Fruit fly (Drosophila melanogaster) whole organism, prepupa: Measurements from ENCODE around the gene rumi.
A peak's percentile ranks its signal among the peaks of the same experiment; 100 is the strongest.

Source experiments
- Blimp-1 ChIP-seq: fragments of 200-800 bp; sonication (Bioruptor generic); optimal IDR thresholded peaks from 3 replicates; lab custom pipeline; 2017; ENCODE audit warnings: missing biosample characterization, missing genetic modification characterization, mild to moderate bottlenecking, moderate library complexity, missing genetic modification reagents
- CG10669 ChIP-seq: fragments of 200-800 bp; sonication (Bioruptor generic); optimal IDR thresholded peaks from 3 replicates; lab custom pipeline; 2018; ENCODE audit warnings: missing biosample characterization, mild to moderate bottlenecking, missing genetic modification characterization, moderate library complexity
- CG11294 ChIP-seq: fragments of 200-800 bp; sonication (Bioruptor generic); IDR thresholded peaks from 2 replicates; pipeline ENCODE4 v1.3.6; 2022; ENCODE audit warnings: missing biosample characterization, missing genetic modification characterization
- CG11762 ChIP-seq: fragments of 200-800 bp; sonication (Bioruptor generic); optimal IDR thresholded peaks from 3 replicates; lab custom pipeline; 2016; ENCODE audit warnings: missing biosample characterization, missing genetic modification characterization; ENCODE audit not compliant: insufficient read depth
- CG15336 ChIP-seq: fragments of 200-800 bp; sonication (Bioruptor generic); IDR thresholded peaks from 2 replicates; pipeline ENCODE4 v1.3.6; 2022; ENCODE audit warnings: missing biosample characterization, missing genetic modification characterization
- CG16779 ChIP-seq: fragments of 200-800 bp; sonication (Bioruptor generic); optimal IDR thresholded peaks from 3 replicates; lab custom pipeline; 2017; ENCODE audit warnings: missing biosample characterization, mild to moderate bottlenecking, missing genetic modification characterization
- CG3032 ChIP-seq: fragments of 200-800 bp; optimal IDR thresholded peaks from 2 replicates; lab custom pipeline; 2019; ENCODE audit warnings: missing biosample characterization, mild to moderate bottlenecking, missing genetic modification characterization, moderate library complexity
- CG31627 ChIP-seq: fragments of 200-800 bp; sonication (Bioruptor generic); optimal IDR thresholded peaks from 3 replicates; lab custom pipeline; 2016; ENCODE audit warnings: missing biosample characterization, missing genetic modification characterization
- CG32006 ChIP-seq: fragments of 200-800 bp; sonication (Bioruptor generic); optimal IDR thresholded peaks from 3 replicates; lab custom pipeline; 2017; ENCODE audit warnings: missing biosample characterization, mild to moderate bottlenecking, missing genetic modification characterization
- CG3919 ChIP-seq: fragments of 200-800 bp; sonication (Bioruptor generic); optimal IDR thresholded peaks from 3 replicates; lab custom pipeline; 2016; ENCODE audit warnings: missing biosample characterization, missing genetic modification characterization
- CG4318 ChIP-seq: fragments of 200-800 bp; sonication (Bioruptor generic); optimal IDR thresholded peaks from 3 replicates; lab custom pipeline; 2017; ENCODE audit warnings: missing biosample characterization, mild to moderate bottlenecking, missing genetic modification characterization
- CG6163 ChIP-seq: fragments of 200-800 bp; sonication (Bioruptor generic); IDR thresholded peaks from 3 replicates; pipeline ENCODE4 v1.3.6; 2022; ENCODE audit warnings: missing biosample characterization, missing genetic modification characterization
- CG6276 ChIP-seq: fragments of 200-800 bp; sonication (Bioruptor generic); optimal IDR thresholded peaks from 2 replicates; lab custom pipeline; 2017; ENCODE audit warnings: missing biosample characterization, mild to moderate bottlenecking, missing genetic modification characterization
- CG6808 ChIP-seq: fragments of 200-800 bp; sonication (Bioruptor generic); optimal IDR thresholded peaks from 3 replicates; lab custom pipeline; 2017; ENCODE audit warnings: missing biosample characterization, missing genetic modification characterization, mild to moderate bottlenecking, moderate library complexity, missing genetic modification reagents
- CG6854 ChIP-seq: fragments of 200-800 bp; sonication (Bioruptor generic); optimal IDR thresholded peaks from 2 replicates; lab custom pipeline; 2017; ENCODE audit warnings: missing biosample characterization, mild to moderate bottlenecking, missing genetic modification characterization
- CG7368 ChIP-seq: fragments of 200-800 bp; sonication (Bioruptor generic); optimal IDR thresholded peaks from 3 replicates; lab custom pipeline; 2016; ENCODE audit warnings: missing biosample characterization, missing genetic modification characterization
- CG8119 ChIP-seq: fragments of 200-800 bp; sonication (Bioruptor generic); IDR thresholded peaks from 3 replicates; pipeline ENCODE4 v1.3.6; 2022; ENCODE audit warnings: missing biosample characterization, missing genetic modification characterization
- CG8319 ChIP-seq: fragments of 200-800 bp; sonication (Bioruptor generic); optimal IDR thresholded peaks from 3 replicates; lab custom pipeline; 2016; ENCODE audit warnings: missing biosample characterization, missing genetic modification characterization
- CG8632 ChIP-seq: fragments of 200-800 bp; sonication (Bioruptor generic); optimal IDR thresholded peaks from 3 replicates; lab custom pipeline; 2016; ENCODE audit warnings: missing biosample characterization, missing genetic modification characterization
- CG9139 ChIP-seq: fragments of 200-800 bp; sonication (Bioruptor generic); optimal IDR thresholded peaks from 3 replicates; lab custom pipeline; 2017; ENCODE audit warnings: missing biosample characterization, mild to moderate bottlenecking, missing genetic modification characterization
- Eip75B ChIP-seq: fragments of 200-800 bp; sonication (Bioruptor generic); optimal IDR thresholded peaks from 3 replicates; lab custom pipeline; 2016; ENCODE audit warnings: missing biosample characterization, missing genetic modification characterization
- Eip93F ChIP-seq: fragments of 200-800 bp; sonication (Bioruptor generic); optimal IDR thresholded peaks from 2 replicates; lab custom pipeline; 2016; ENCODE audit warnings: missing biosample characterization, mild to moderate bottlenecking, missing genetic modification characterization
- Ets21C ChIP-seq: fragments of 200-800 bp; sonication (Bioruptor generic); optimal IDR thresholded peaks from 3 replicates; lab custom pipeline; 2016; ENCODE audit warnings: missing biosample characterization, missing genetic modification characterization
- Gug ChIP-seq: fragments of 200-800 bp; sonication (Bioruptor generic); IDR thresholded peaks from 2 replicates; pipeline ENCODE4 v1.3.6; 2022; ENCODE audit warnings: missing biosample characterization, missing genetic modification characterization
- Hr38 ChIP-seq: sonication (Bioruptor generic); optimal IDR thresholded peaks from 2 replicates; lab custom pipeline; 2016; ENCODE audit warnings: missing biosample characterization, missing genetic modification characterization
- Hr39 ChIP-seq: fragments of 200-800 bp; sonication (Bioruptor generic); optimal IDR thresholded peaks from 2 replicates; lab custom pipeline; 2016; ENCODE audit warnings: missing biosample characterization, missing genetic modification characterization
- Met ChIP-seq: fragments of 200-800 bp; sonication (Bioruptor generic); optimal IDR thresholded peaks from 3 replicates; lab custom pipeline; 2016; ENCODE audit warnings: missing biosample characterization, missing genetic modification characterization
- OdsH ChIP-seq: fragments of 200-800 bp; sonication (Bioruptor generic); optimal IDR thresholded peaks from 3 replicates; lab custom pipeline; 2016; ENCODE audit warnings: missing biosample characterization, missing genetic modification characterization
- Smox ChIP-seq: fragments of 200-800 bp; sonication (Bioruptor generic); optimal IDR thresholded peaks from 3 replicates; lab custom pipeline; 2016; ENCODE audit warnings: missing biosample characterization, missing genetic modification characterization
- Sox102F ChIP-seq: fragments of 200-800 bp; sonication (Bioruptor generic); optimal IDR thresholded peaks from 2 replicates; lab custom pipeline; 2016; ENCODE audit warnings: missing biosample characterization, mild to moderate bottlenecking, missing genetic modification characterization
- Sox14 ChIP-seq: fragments of 200-800 bp; sonication (Bioruptor generic); optimal IDR thresholded peaks from 3 replicates; lab custom pipeline; 2016; ENCODE audit warnings: missing biosample characterization, missing genetic modification characterization
- achi ChIP-seq: fragments of 200-800 bp; sonication (Bioruptor generic); optimal IDR thresholded peaks from 3 replicates; lab custom pipeline; 2016; ENCODE audit warnings: missing biosample characterization, missing genetic modification characterization
- cyc ChIP-seq: fragments of 200-800 bp; sonication (Bioruptor generic); optimal IDR thresholded peaks from 3 replicates; lab custom pipeline; 2016; ENCODE audit warnings: missing biosample characterization, missing genetic modification characterization
- dac ChIP-seq: fragments of 200-800 bp; sonication (Bioruptor generic); optimal IDR thresholded peaks from 2 replicates; lab custom pipeline; 2017; ENCODE audit warnings: missing biosample characterization, mild to moderate bottlenecking, missing genetic modification characterization
- dsx ChIP-seq: fragments of 200-800 bp; optimal IDR thresholded peaks from 3 replicates; lab custom pipeline; 2019; ENCODE audit warnings: missing biosample characterization, mild to moderate bottlenecking, missing genetic modification characterization, moderate library complexity; ENCODE audit not compliant: poor library complexity, severe bottlenecking
- eg ChIP-seq: fragments of 200-800 bp; sonication (Bioruptor generic); IDR thresholded peaks from 3 replicates; pipeline ENCODE4 v1.3.6; 2022; ENCODE audit warnings: missing biosample characterization, missing genetic modification characterization
- fd59A ChIP-seq: fragments of 200-800 bp; sonication (Bioruptor generic); optimal IDR thresholded peaks from 2 replicates; lab custom pipeline; 2017; ENCODE audit warnings: missing biosample characterization, mild to moderate bottlenecking, missing genetic modification characterization, missing genetic modification reagents
- fd85E ChIP-seq: fragments of 200-800 bp; sonication (Bioruptor generic); optimal IDR thresholded peaks from 3 replicates; lab custom pipeline; 2016; ENCODE audit warnings: missing biosample characterization, missing genetic modification characterization
- fkh ChIP-seq: fragments of 200-800 bp; sonication (Bioruptor generic); optimal IDR thresholded peaks from 3 replicates; lab custom pipeline; 2017; ENCODE audit warnings: missing biosample characterization, mild to moderate bottlenecking, missing genetic modification characterization, moderate library complexity
- lz ChIP-seq: fragments of 200-800 bp; sonication (Bioruptor generic); optimal IDR thresholded peaks from 3 replicates; lab custom pipeline; 2016; ENCODE audit warnings: missing biosample characterization, missing genetic modification characterization
- net ChIP-seq: fragments of 200-800 bp; sonication (Bioruptor generic); optimal IDR thresholded peaks from 3 replicates; lab custom pipeline; 2016; ENCODE audit warnings: missing biosample characterization, missing genetic modification characterization
- pdm3 ChIP-seq: fragments of 200-800 bp; sonication (Bioruptor generic); optimal IDR thresholded peaks from 3 replicates; lab custom pipeline; 2016; ENCODE audit warnings: missing biosample characterization, missing genetic modification characterization
- ss ChIP-seq, 2 experiments: fragments of 200-800 bp; sonication (Bioruptor generic); optimal IDR thresholded peaks; 2 replicates in 1 of 2; 3 replicates in 1 of 2; lab custom pipeline; 2017 to 2018; ENCODE audit warnings: mild to moderate bottlenecking in 2 of 2, missing biosample characterization in 2 of 2, missing genetic modification characterization in 2 of 2, moderate library complexity in 1 of 2
- svp ChIP-seq: fragments of 200-800 bp; sonication (Bioruptor generic); peaks from one replicate; lab custom pipeline; 2016; ENCODE audit warnings: missing biosample characterization, missing genetic modification characterization

Gene rumi

DNA sequence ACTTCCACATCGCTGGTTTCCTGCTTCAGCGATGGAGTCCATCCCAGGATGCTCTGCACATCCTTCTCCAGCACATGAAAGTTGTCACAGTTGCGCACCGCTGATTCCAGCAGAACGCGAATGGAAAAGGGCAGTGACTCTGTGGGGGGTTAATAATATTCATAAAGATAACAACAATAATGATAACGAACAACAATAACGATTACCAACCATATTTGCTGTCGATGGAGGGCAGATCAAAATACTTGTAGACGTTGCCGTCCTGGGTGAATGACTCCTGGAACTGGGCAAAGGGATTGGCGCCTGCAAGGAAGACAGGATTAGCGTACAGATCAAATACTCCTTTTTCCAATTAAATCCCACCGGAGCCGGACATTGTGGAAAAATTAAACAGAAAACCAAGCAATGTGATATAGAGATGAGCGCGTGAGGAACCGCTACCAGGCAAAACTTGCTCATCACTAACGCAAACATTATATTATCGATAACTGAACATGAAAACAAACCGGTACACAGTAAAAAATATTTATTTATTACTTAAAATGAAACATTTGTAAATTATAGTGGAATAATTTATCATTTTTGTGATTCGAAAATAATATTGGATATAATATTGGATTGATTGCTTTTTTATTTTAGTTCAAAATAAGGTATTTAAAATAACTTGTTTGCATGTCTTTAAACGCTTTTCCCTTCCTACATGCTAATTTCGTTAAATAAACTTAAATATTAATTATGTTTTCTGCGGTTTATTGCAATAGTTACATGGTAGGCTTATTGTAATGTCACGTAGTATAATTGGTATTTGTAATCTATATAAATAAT, 26.0 kb downstream of the rumi start, which contains the start of gene Irp-1A (continued):
- TF ChIP-seq Met (GFP tag; lab: Kevin White, UChicago) (peak; percentile 46), Hr38 (no peak), CG8319 (peak; percentile 2), cyc (GFP tag; lab: Kevin White, UChicago) (peak; percentile 34), CG6276 (GFP tag; lab: Kevin White, UChicago) (peak; percentile 40), CG31627 (peak; percentile 32), eg (peak; percentile 84; the same call in 2 of the 3 replicates), CG6854 (no peak), CG6163 (GFP tag; lab: Robert Waterston, UW) (peak; percentile 41; the same call in 1 of the 3 replicates), pdm3 (peak; percentile 38), achi (GFP tag; lab: Kevin White, UChicago) (peak; percentile 52), CG8119 (GFP tag; lab: Robert Waterston, UW) (peak; percentile 80), lz (GFP tag; lab: Kevin White, UChicago) (peak; percentile 47), CG11294 (GFP tag; lab: Robert Waterston, UW) (peak; percentile 22; the same call in 1 of the 2 replicates), CG3032 (tag; lab: Kevin White, UChicago) (peak; percentile 78), CG4318 (GFP tag; lab: Kevin White, UChicago) (no peak), Ets21C (GFP tag; lab: Kevin White, UChicago) (no peak), CG11762 (GFP tag; lab: Kevin White, UChicago) (peak; percentile 47), CG9139 (GFP tag; lab: Kevin White, UChicago) (peak; percentile 18), fkh (GFP tag; lab: Kevin White, UChicago) (peak; percentile 98), CG8632 (GFP tag; lab: Kevin White, UChicago) (peak; percentile 45), net (peak; percentile 55), CG32006 (GFP tag; lab: Kevin White, UChicago) (peak; percentile 62), fd59A (GFP tag; lab: Kevin White, UChicago) (no peak), Eip93F (GFP tag; lab: Kevin White, UChicago) (peak; percentile 10), CG3919 (GFP tag; lab: Kevin White, UChicago) (peak; percentile 68), Eip75B (peak; percentile 46), Blimp-1 (GFP tag; lab: Kevin White, UChicago) (no peak), CG16779 (tag; lab: Kevin White, UChicago) (no peak), Sox102F (GFP tag; lab: Kevin White, UChicago) (peak; percentile 52), Gug (GFP tag; lab: Robert Waterston, UW) (peak; percentile 66), dac (GFP tag; lab: Kevin White, UChicago) (no peak), OdsH (GFP tag; lab: Kevin White, UChicago) (peak; percentile 71)

DNA sequence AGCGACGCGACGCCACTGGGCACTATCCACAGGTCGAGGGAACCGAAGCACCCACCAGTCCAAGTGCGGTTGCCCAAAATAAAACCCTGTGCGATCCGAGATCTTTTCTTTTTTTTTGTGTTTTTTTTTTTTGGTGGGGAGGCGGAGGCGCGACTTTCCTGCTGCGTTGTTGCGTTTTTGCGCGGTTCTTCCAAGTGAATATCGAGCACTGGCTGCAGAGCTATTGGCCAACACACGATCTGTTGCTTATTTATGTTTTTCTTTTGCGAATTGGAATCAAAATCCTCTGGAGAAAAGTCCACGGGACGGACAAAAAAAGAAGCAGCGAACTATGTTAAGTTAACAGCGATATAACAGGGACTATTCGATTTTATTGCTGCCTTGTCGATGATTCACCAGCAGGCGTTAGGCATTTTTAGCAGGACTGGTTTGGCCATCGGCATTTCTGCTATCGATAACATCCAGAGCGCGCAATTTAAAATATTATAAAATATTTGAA, 29.5 kb downstream of the rumi start, which contains the start of gene wge:
Gene wge (minus strand): TSS at position 343 of the 499 bp plus-strand sequence.
- TF ChIP-seq Eip93F (GFP tag; lab: Kevin White, UChicago) (peak; percentile 47), pdm3 (no peak), fkh (GFP tag; lab: Kevin White, UChicago) (no peak), fd85E (GFP tag; lab: Kevin White, UChicago) (no peak), CG7368 (peak; percentile 23), CG6163 (GFP tag; lab: Robert Waterston, UW) (peak; percentile 63; the same call in 2 of the 3 replicates), Hr38 (no peak), ss (GFP tag; optimal IDR thresholded peaks at IDR 0.05; lab: Kevin White, UChicago) (peak; percentile 92 to 96), CG6808 (GFP tag; lab: Kevin White, UChicago) (peak; percentile 93), CG31627 (no peak), dsx (peak; percentile 71), Smox (GFP tag; lab: Kevin White, UChicago) (no peak), CG6276 (GFP tag; lab: Kevin White, UChicago) (peak; percentile 85), Sox102F (GFP tag; lab: Kevin White, UChicago) (no peak), CG6854 (peak; percentile 18), net (peak; percentile 81), eg (peak; percentile 80), Sox14 (GFP tag; lab: Kevin White, UChicago) (peak; percentile 32), dac (GFP tag; lab: Kevin White, UChicago) (peak; percentile 27), Blimp-1 (GFP tag; lab: Kevin White, UChicago) (peak; percentile 11), CG10669 (GFP tag; lab: Kevin White, UChicago) (peak; percentile 74), Gug (GFP tag; lab: Robert Waterston, UW) (peak; percentile 69), CG11762 (GFP tag; lab: Kevin White, UChicago) (peak; percentile 21), CG15336 (GFP tag; lab: Robert Waterston, UW) (peak; percentile 78), CG11294 (GFP tag; lab: Robert Waterston, UW) (no peak), lz (GFP tag; lab: Kevin White, UChicago) (peak; percentile 1), CG16779 (tag; lab: Kevin White, UChicago) (peak; percentile 84), svp (peak; percentile 28), OdsH (GFP tag; lab: Kevin White, UChicago) (no peak), Hr39 (GFP tag; lab: Kevin White, UChicago) (no peak)
